Fruit fly (Drosophila melanogaster): ENCODE results near the gene Sol1.

Sol1 gene

dm6 chr3R:12425510-12426309 lies 39.7 kb downstream of the Sol1 start, which contains the start of gene Pp1-87B (continued):
- TF ChIP-seq BtbVII (GFP tag; optimal IDR thresholded peaks at IDR 0.05) (no peak), caup (GFP tag; optimal IDR thresholded peaks at IDR 0.05; ENCODE audit: severe bottlenecking) (peak; percentile 28), hkb (optimal IDR thresholded peaks at IDR 0.05) (peak; percentile 92), hkb (GFP tag; IDR thresholded peaks at IDR 0.05) (no peak), Lhr (GFP tag; optimal IDR thresholded peaks at IDR 0.05) (peak; percentile 85), Blimp-1 (GFP tag; optimal IDR thresholded peaks at IDR 0.05) (no peak), YL-1 (GFP tag; optimal IDR thresholded peaks at IDR 0.05) (peak; percentile 86), ci (GFP tag; IDR thresholded peaks at IDR 0.05) (0 out of 3 replicates have a peak, but pooled peaks have one; percentile 5), CG8924 (tag; optimal IDR thresholded peaks at IDR 0.05) (peak; percentile 43), stwl (tag; optimal IDR thresholded peaks at IDR 0.05) (peak; percentile 46), CG31441 (GFP tag; IDR thresholded peaks at IDR 0.05) (peak; percentile 25; the same call in 1 of the 2 replicates), CG4328 (GFP tag; optimal IDR thresholded peaks at IDR 0.05) (peak; percentile 32), Atf6 (GFP tag; IDR thresholded peaks at IDR 0.05) (no peak), ken (GFP tag; IDR thresholded peaks at IDR 0.05) (no peak), crp (GFP tag; optimal IDR thresholded peaks at IDR 0.05) (peak in 1 of 2 experiments; percentile 8), CG17186 (GFP tag; optimal IDR thresholded peaks at IDR 0.05) (peak; percentile 54), Dref (GFP tag; IDR thresholded peaks at IDR 0.05) (peak; percentile 66), CG9437 (GFP tag; optimal IDR thresholded peaks at IDR 0.05) (peak; percentile 37), cad (GFP tag; optimal IDR thresholded peaks at IDR 0.05) (no peak), al (GFP tag; IDR thresholded peaks at IDR 0.05) (no peak), Dp (GFP tag; optimal IDR thresholded peaks at IDR 0.05) (peak; percentile 60), mirr (GFP tag; optimal IDR thresholded peaks at IDR 0.05) (peak; percentile 2), so (GFP tag; IDR thresholded peaks at IDR 0.05) (no peak), CG6765 (GFP tag; optimal IDR thresholded peaks at IDR 0.05) (no peak), CG8290 (GFP tag; optimal IDR thresholded peaks at IDR 0.05) (peak; percentile 39), CG8290 (tag; optimal IDR thresholded peaks at IDR 0.05) (peak in 1 of 2 experiments; percentile 46), CG11695 (GFP tag; IDR thresholded peaks at IDR 0.05) (no peak), bowl (GFP tag; IDR thresholded peaks at IDR 0.05) (no peak), prd (optimal IDR thresholded peaks at IDR 0.05) (no peak), prd (GFP tag; IDR thresholded peaks at IDR 0.05) (peak; percentile 22; the same call in 1 of the 3 replicates), inv (GFP tag; IDR thresholded peaks at IDR 0.05; ENCODE audit: partially characterized antibody) (peak; percentile 25; the same call in 1 of the 2 replicates), CG2116 (GFP tag; optimal IDR thresholded peaks at IDR 0.05) (peak; percentile 66), tap (tag; optimal IDR thresholded peaks at IDR 0.05) (no peak), CG11723 (GFP tag; optimal IDR thresholded peaks at IDR 0.05) (no peak), jumu (GFP tag; optimal IDR thresholded peaks at IDR 0.05) (peak; percentile 76), CG2120 (GFP tag; optimal IDR thresholded peaks at IDR 0.05) (peak; percentile 7), Sin3A (optimal IDR thresholded peaks at IDR 0.05) (peak; percentile 100), CG13424 (tag; optimal IDR thresholded peaks at IDR 0.05) (no peak), fu2 (GFP tag; optimal IDR thresholded peaks at IDR 0.05) (no peak), run (tag; optimal IDR thresholded peaks at IDR 0.05) (no peak), CG11560 (tag; IDR thresholded peaks at IDR 0.05) (peak; percentile 100), HLH3B (GFP tag; IDR thresholded peaks at IDR 0.05) (no peak), CG14710 (tag; optimal IDR thresholded peaks at IDR 0.05) (peak; percentile 76), CG1603 (tag; optimal IDR thresholded peaks at IDR 0.05) (peak; percentile 19), pum (GFP tag; optimal IDR thresholded peaks at IDR 0.05) (peak; percentile 37), dysf (GFP tag; IDR thresholded peaks at IDR 0.05) (0 out of 3 replicates have a peak, but pooled peaks have one; percentile 7), Deaf1 (tag; optimal IDR thresholded peaks at IDR 0.05) (no peak), fd96Cb (tag; optimal IDR thresholded peaks at IDR 0.05) (no peak), Mes4 (GFP tag; optimal IDR thresholded peaks at IDR 0.05) (no peak), HmgD (GFP tag; optimal IDR thresholded peaks at IDR 0.05) (peak; percentile 40)

Data from whole organism, embryonic.